Worm (Caenorhabditis elegans) whole organism, L1 larva: ENCODE results near the gene ccpp-6.
A peak's percentile ranks its signal among the peaks of the same experiment; 100 is the strongest.

Experiments used
- C34B4.2 ChIP-seq: sonication (generic microtip); optimal IDR thresholded peaks from 2 replicates; lab custom pipeline; 2017; ENCODE audit warnings: mild to moderate bottlenecking, missing genetic modification characterization, missing compliant biosample characterization
- ama-1 ChIP-seq: fragments of 150-350 bp; optimal IDR thresholded peaks from 2 replicates; lab custom pipeline; 2014
- efl-3 ChIP-seq: fragments of 200-800 bp; sonication (Bioruptor generic); optimal IDR thresholded peaks from 2 replicates; lab custom pipeline; 2018; ENCODE audit warnings: mild to moderate bottlenecking, missing genetic modification characterization, missing compliant biosample characterization
- elt-2 ChIP-seq: sonication (generic microtip); optimal IDR thresholded peaks from 2 replicates; lab custom pipeline; 2016; ENCODE audit warnings: missing genetic modification characterization, mild to moderate bottlenecking, inconsistent platforms, missing compliant biosample characterization, missing genetic modification reagents
- fos-1 ChIP-seq: fragments of 150-350 bp; optimal IDR thresholded peaks from 2 replicates; lab custom pipeline; 2014; ENCODE audit warnings: missing biosample characterization, missing genetic modification characterization
- grh-1 ChIP-seq: fragments of 200-800 bp; sonication (Bioruptor generic); IDR thresholded peaks from 2 replicates; pipeline ENCODE4 v1.3.6; 2022; ENCODE audit warnings: missing genetic modification reagents, missing genetic modification characterization, missing compliant biosample characterization
- hlh-4 ChIP-seq: sonication (generic microtip); optimal IDR thresholded peaks from 2 replicates; lab custom pipeline; 2016; ENCODE audit warnings: mild to moderate bottlenecking, missing genetic modification characterization, missing compliant biosample characterization
- irx-1 ChIP-seq: sonication (generic microtip); optimal IDR thresholded peaks from 2 replicates; lab custom pipeline; 2016; ENCODE audit warnings: missing genetic modification characterization, missing compliant biosample characterization
- mep-1 ChIP-seq: fragments of 150-350 bp; optimal IDR thresholded peaks from 2 replicates; lab custom pipeline; 2014; ENCODE audit warnings: missing biosample characterization, missing genetic modification characterization
- nhr-90 ChIP-seq: sonication (generic microtip); optimal IDR thresholded peaks from 2 replicates; lab custom pipeline; 2016; ENCODE audit warnings: mild to moderate bottlenecking, missing genetic modification characterization, missing compliant biosample characterization; ENCODE audit not compliant: poor library complexity
- rnt-1 ChIP-seq: sonication (generic microtip); optimal IDR thresholded peaks from 2 replicates; lab custom pipeline; 2016; ENCODE audit warnings: mild to moderate bottlenecking, missing genetic modification characterization, moderate library complexity, missing compliant biosample characterization
- sox-4 ChIP-seq: sonication (generic microtip); optimal IDR thresholded peaks from 2 replicates; lab custom pipeline; 2016; ENCODE audit warnings: missing genetic modification characterization, missing compliant biosample characterization
- ztf-4 ChIP-seq: fragments of 150-350 bp; optimal IDR thresholded peaks from 2 replicates; lab custom pipeline; 2014; ENCODE audit warnings: missing biosample characterization, missing genetic modification characterization

- TF ChIP-seq nhr-90 (tag; lab: Kevin White, UChicago) (no peak), elt-2 (tag; lab: Kevin White, UChicago) (no peak), hlh-4 (tag; lab: Kevin White, UChicago) (no peak), rnt-1 (tag; lab: Kevin White, UChicago) (no peak), fos-1 (tag; lab: Kevin White, UChicago) (no peak), grh-1 (GFP tag; lab: Robert Waterston, UW) (no peak), sox-4 (no peak), ama-1 (lab: Kevin White, UChicago) (no peak), C34B4.2 (tag; lab: Kevin White, UChicago) (no peak), efl-3 (GFP tag; lab: Kevin White, UChicago) (no peak), mep-1 (tag; lab: Kevin White, UChicago) (peak; percentile 43), irx-1 (tag; lab: Kevin White, UChicago) (no peak), ztf-4 (tag; lab: Kevin White, UChicago) (no peak)
These were observed 34.0 kb upstream of the ccpp-6 start, which contains the start of gene tofu-6 for ce11 chrII:5420947-5421614.
